Worm (Caenorhabditis elegans): ENCODE results near the gene Y79H2A.3.

DNA sequence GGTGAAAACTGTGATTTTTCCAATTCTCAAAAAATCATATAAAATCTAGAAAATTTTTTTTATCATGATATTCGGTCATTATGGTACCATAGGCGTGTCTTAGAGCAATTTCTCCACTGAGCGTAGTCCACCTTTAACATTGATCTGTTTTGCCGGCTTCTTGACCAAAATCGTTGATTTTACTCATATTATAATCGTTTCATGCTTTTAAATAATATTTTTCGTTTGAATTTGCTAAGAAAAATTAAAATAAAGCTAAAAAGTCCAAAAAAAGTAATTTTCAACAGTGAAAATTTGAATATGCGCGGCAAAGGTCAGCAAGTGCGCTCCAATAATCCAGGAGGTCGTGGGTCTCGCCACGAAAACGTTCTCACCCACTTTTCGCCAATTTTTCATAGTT lies 11.1 kb downstream of the Y79H2A.3 start, which contains the start of gene Y79H2A.4:
- TF ChIP-seq unc-62 (GFP tag; optimal IDR thresholded peaks at IDR 0.05) (no peak), bed-3 (GFP tag; optimal IDR thresholded peaks at IDR 0.05) (no peak), snpc-4 (tag; optimal IDR thresholded peaks at IDR 0.05) (no peak), pha-4 (tag; optimal IDR thresholded peaks at IDR 0.05) (no peak), mep-1 (tag; optimal IDR thresholded peaks at IDR 0.05) (no peak), elt-3 (tag; optimal IDR thresholded peaks at IDR 0.05) (no peak), nhr-76 (tag; optimal IDR thresholded peaks at IDR 0.05) (no peak), lsy-2 (tag; optimal IDR thresholded peaks at IDR 0.05) (no peak), hlh-1 (tag; optimal IDR thresholded peaks at IDR 0.05) (no peak), ztf-11 (tag; optimal IDR thresholded peaks at IDR 0.05) (no peak), unc-39 (tag; optimal IDR thresholded peaks at IDR 0.05) (no peak), nhr-28 (tag; optimal IDR thresholded peaks at IDR 0.05) (no peak), ham-2 (GFP tag; optimal IDR thresholded peaks at IDR 0.05) (no peak)

All from whole organism, mixed stage, embryonic.